Fruit fly (Drosophila melanogaster): ENCODE results near the gene Rpn7.

- TF ChIP-seq CG10431 (GFP tag; optimal IDR thresholded peaks at IDR 0.05) (no peak), CG14860 (GFP tag; IDR thresholded peaks at IDR 0.05; ENCODE audit: partially characterized antibody) (no peak), B-H1 (GFP tag; IDR thresholded peaks at IDR 0.05) (no peak), Dad (GFP tag; optimal IDR thresholded peaks at IDR 0.05) (no peak), slou (GFP tag; optimal IDR thresholded peaks at IDR 0.05) (no peak)
Observed at dm6 chr3R:22467939-22468571, 6.2 kb upstream of the Rpn7 start, which contains the start of the genes CG5377 and Nrx-1.
